Fruit fly (Drosophila melanogaster) whole organism, pupa: ENCODE measurements around the gene CG33172.

Source experiments
- Ets98B ChIP-seq: fragments of 200-800 bp; sonication (Bioruptor generic); IDR thresholded peaks from 2 replicates; pipeline ENCODE4 v1.3.6; 2022; ENCODE audit warnings: missing biosample characterization, missing genetic modification characterization
- rn ChIP-seq: fragments of 200-800 bp; sonication (Bioruptor generic); IDR thresholded peaks from 2 replicates; pipeline ENCODE4 v1.3.6; 2022; ENCODE audit warnings: missing biosample characterization, missing genetic modification characterization

DNA sequence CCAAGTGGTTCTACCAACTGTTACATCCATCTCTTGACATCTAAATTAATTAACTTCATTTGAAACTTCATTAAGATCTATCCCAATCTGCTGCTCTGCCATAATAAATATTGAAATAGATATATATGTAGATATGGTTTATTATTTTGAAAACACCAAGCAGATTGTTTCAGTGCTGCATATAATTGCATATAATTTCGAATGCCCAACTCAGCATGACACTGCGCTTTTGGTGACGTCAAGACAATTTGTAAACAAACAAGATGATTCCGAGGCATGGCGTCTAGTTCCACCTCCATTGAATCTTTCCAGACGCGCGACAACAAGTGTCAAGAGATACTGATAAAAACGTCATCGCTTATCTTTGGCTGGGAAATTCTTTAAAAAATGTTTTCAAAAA lies 28.6 kb upstream of the CG33172 start:
- TF ChIP-seq Ets98B (GFP tag; lab: Robert Waterston, UW): no peak
- TF ChIP-seq rn (GFP tag; lab: Robert Waterston, UW): no peak
